Worm (Caenorhabditis elegans): ENCODE measurements around the gene F56D6.14.
"Not testable (repeated sequence)": the region's sequence is repeated elsewhere in the genome, so short reads cannot be mapped to it uniquely, and the experiment has no call there.

- TF ChIP-seq hmbx-1 (tag; optimal IDR thresholded peaks at IDR 0.05); ama-1 (optimal IDR thresholded peaks at IDR 0.05); pes-1 (GFP tag; IDR thresholded peaks at IDR 0.05); B0310.2 (tag; optimal IDR thresholded peaks at IDR 0.05): not testable (repeated sequence)
These were observed 5.7 kb upstream of the F56D6.14 start, which contains the start of gene F56D6.18 for ce11 chrIV:3911848-3912247.
